Worm (Caenorhabditis elegans) whole organism, midembryonic: ENCODE data around the gene cpg-9.
A peak's percentile ranks its signal among the peaks of the same experiment; 100 is the strongest.

Experiments used
- T22C8.4 ChIP-seq: fragments of 200-800 bp; sonication (Bioruptor generic); IDR thresholded peaks from 2 replicates; pipeline ENCODE4 v1.3.6; 2022; ENCODE audit warnings: missing genetic modification characterization, missing compliant biosample characterization
- cog-1 ChIP-seq: sonication (generic microtip); optimal IDR thresholded peaks from 2 replicates; lab custom pipeline; 2016; ENCODE audit warnings: missing genetic modification characterization, missing compliant biosample characterization
- flt-1 ChIP-seq: fragments of 200-800 bp; sonication (Bioruptor generic); IDR thresholded peaks from 2 replicates; pipeline ENCODE4 v1.3.6; 2022; ENCODE audit warnings: missing genetic modification characterization, missing compliant biosample characterization
- klf-2 ChIP-seq: fragments of 200-800 bp; sonication (Bioruptor generic); conservative IDR thresholded peaks from 2 replicates; pipeline ENCODE4 v1.3.6; 2022; ENCODE audit warnings: missing genetic modification reagents, missing genetic modification characterization, missing compliant biosample characterization
- med-1 ChIP-seq: sonication (generic microtip); optimal IDR thresholded peaks from 2 replicates; lab custom pipeline; 2017; ENCODE audit warnings: missing genetic modification characterization, mild to moderate bottlenecking, missing compliant biosample characterization, antibody characterized with exemption, missing genetic modification reagents; ENCODE audit not compliant: insufficient read depth
- ref-1 ChIP-seq: fragments of 200-800 bp; sonication (Bioruptor generic); conservative IDR thresholded peaks from 2 replicates; pipeline ENCODE4 v1.3.6; 2022; ENCODE audit warnings: missing genetic modification reagents, missing genetic modification characterization, missing compliant biosample characterization
- tab-1 ChIP-seq: fragments of 200-800 bp; sonication (Bioruptor generic); IDR thresholded peaks from 2 replicates; pipeline ENCODE4 v1.3.6; 2022; ENCODE audit warnings: missing genetic modification characterization, missing compliant biosample characterization
- ztf-23 ChIP-seq: fragments of 200-800 bp; sonication (Bioruptor generic); IDR thresholded peaks from 2 replicates; pipeline ENCODE4 v1.3.6; 2022; ENCODE audit warnings: missing genetic modification reagents, missing genetic modification characterization, missing compliant biosample characterization
- ztf-29 ChIP-seq: fragments of 200-800 bp; sonication (Bioruptor generic); IDR thresholded peaks from 2 replicates; pipeline ENCODE4 v1.3.6; 2022; ENCODE audit warnings: missing genetic modification reagents, missing genetic modification characterization, missing compliant biosample characterization

Gene cpg-9

DNA sequence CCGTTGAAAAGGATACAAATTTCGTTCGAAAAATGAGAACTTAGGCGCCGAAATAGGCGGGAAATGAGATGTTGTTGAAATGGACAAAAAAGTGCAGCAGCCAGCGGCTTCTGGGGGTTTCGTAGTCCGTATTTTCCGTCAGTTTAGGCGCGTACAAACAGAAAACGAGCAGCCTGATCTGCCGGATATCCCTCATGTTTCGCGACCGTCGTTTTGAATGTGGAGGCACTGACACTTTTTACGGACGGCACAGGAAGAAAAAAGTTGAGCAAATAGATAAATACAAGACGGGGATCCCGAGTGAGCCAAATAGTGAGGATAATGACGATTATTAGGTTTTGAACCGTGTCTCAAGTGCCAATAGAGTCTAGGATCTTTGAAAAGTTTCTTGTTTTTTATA is 6.2 kb upstream of the cpg-9 start, which contains the start of gene Y67D8C.22:
Gene Y67D8C.22 (minus strand): TSS at position 101 of the 400 bp plus-strand sequence.
- TF ChIP-seq flt-1: no peak
- TF ChIP-seq klf-2: no peak
- no peak for TF ChIP-seq med-1 (GFP tag; lab: Kevin White, UChicago)
- no peak for TF ChIP-seq cog-1 (tag; lab: Kevin White, UChicago)
- TF ChIP-seq ztf-29 (GFP tag; lab: Robert Waterston, UW): no peak
- no peak for TF ChIP-seq T22C8.4 (GFP tag; lab: Robert Waterston, UW)
- no peak for TF ChIP-seq tab-1 (GFP tag; lab: Robert Waterston, UW)
- TF ChIP-seq ztf-23: no peak
- no peak for TF ChIP-seq ref-1 (GFP tag; lab: Robert Waterston, UW)

DNA sequence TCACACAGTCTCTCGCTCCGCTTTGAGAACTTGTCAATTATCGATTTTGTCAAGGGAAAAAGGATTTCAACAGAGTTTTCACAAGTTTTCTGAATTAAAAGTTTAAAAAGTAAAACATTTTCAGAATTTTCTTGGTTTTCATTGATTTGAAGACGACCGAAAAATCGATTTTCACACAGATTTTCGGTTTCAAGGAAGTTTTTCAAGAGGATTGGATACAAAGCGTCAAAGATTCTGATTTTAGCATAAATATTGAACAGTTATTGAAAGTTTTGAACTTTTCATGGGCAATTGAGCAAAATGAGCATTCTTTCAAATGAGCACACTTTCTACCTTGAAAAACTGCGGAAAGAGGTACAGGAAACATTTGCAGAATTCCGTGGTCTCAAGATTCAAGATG is 2.0 kb upstream of the cpg-9 start, which contains the start of gene Y67D8C.2:
Gene Y67D8C.2 (plus strand): TSS at position 301 of the 400 bp plus-strand sequence.
- no peak for TF ChIP-seq flt-1
- TF ChIP-seq T22C8.4 (GFP tag; lab: Robert Waterston, UW): 0 out of 2 replicates have a peak, but pooled peaks have one; percentile 15

DNA sequence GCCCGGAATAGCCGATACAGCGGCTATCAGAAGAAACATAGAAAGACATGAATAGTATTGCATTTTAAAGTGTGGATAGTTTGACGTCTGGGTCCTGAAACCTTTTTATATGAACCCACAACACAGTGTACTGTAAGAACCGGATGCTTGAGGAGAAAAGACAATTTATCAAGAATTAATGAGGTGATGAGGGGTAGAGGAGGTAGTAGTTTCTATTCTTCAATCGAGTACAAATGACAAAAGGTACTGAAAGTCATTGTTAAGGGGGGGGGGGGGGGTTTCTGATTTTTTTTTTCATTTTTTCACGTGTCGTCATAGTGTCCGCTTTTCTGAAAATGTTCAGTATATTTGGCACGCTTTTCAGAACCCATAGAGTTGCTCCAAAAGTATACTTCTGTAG is 3.2 kb downstream of the cpg-9 start, which contains the start of gene Y67D8C.7:
Gene Y67D8C.7 (minus strand): TSS at position 101 of the 400 bp plus-strand sequence.
- no peak for TF ChIP-seq ztf-23
- TF ChIP-seq ztf-29 (GFP tag; lab: Robert Waterston, UW): no peak
- no peak for TF ChIP-seq flt-1
- TF ChIP-seq med-1 (GFP tag; lab: Kevin White, UChicago): no peak
- no peak for TF ChIP-seq cog-1 (tag; lab: Kevin White, UChicago)
- TF ChIP-seq klf-2: no peak
- no peak for TF ChIP-seq T22C8.4 (GFP tag; lab: Robert Waterston, UW)
- no peak for TF ChIP-seq ref-1 (GFP tag; lab: Robert Waterston, UW)
- no peak for TF ChIP-seq tab-1 (GFP tag; lab: Robert Waterston, UW)

DNA sequence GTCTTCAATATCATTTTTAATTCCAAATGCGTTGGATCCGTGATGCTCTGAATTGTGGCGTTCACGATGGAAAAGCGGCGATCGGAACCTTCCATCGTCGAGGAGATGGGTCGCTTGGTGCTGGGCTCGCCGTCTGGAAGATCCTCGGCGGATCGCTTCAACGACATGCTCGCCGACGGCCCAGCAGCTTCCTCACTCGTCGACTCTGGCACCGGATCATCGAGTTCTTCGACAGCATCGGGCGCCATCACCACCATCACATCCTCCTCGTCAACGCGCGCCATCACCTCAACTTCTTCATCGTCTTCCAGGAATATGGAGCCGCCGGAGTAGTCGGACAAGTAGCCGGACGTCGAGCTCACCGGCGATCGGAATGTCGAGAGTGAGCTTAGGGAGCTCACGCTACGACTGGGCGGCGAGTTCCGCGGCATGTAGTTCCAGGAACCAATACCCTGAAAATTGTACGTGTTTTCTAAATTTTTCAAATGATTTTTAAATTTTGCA is 7.0 kb downstream of the cpg-9 start, which contains the start of gene Y67D8C.6:
Gene Y67D8C.6 (minus strand): TSS at position 454 of the 504 bp plus-strand sequence.
- no peak for TF ChIP-seq tab-1 (GFP tag; lab: Robert Waterston, UW)
- no peak for TF ChIP-seq klf-2
- TF ChIP-seq med-1 (GFP tag; lab: Kevin White, UChicago): no peak
- no peak for TF ChIP-seq cog-1 (tag; lab: Kevin White, UChicago)
- no peak for TF ChIP-seq ref-1 (GFP tag; lab: Robert Waterston, UW)
- TF ChIP-seq flt-1: no peak
- no peak for TF ChIP-seq T22C8.4 (GFP tag; lab: Robert Waterston, UW)
- no peak for TF ChIP-seq ztf-29 (GFP tag; lab: Robert Waterston, UW)
- TF ChIP-seq ztf-23: no peak

DNA sequence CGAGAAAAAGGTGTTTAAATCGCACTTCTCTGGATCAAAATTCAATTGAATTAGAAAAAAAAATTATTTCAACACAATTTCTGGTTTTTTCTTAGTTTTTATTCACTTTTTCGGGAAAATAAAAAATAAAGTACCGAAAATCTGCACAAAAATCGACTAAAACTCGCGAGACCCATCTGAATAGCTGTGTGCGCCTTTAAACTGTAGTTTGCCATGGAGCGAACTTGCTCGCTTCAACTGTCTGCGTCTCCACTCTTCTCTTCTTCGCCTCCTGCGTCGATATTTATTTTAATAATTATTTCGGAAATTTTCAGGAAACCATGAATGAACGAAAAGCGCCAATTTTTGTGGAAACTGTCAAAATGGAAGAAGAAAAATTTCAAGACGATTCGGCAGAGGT is 14.2 kb downstream of the cpg-9 start:
- no peak for TF ChIP-seq flt-1
- TF ChIP-seq ztf-23: no peak
- no peak for TF ChIP-seq klf-2
- no peak for TF ChIP-seq ref-1 (GFP tag; lab: Robert Waterston, UW)
- no peak for TF ChIP-seq ztf-29 (GFP tag; lab: Robert Waterston, UW)
- TF ChIP-seq T22C8.4 (GFP tag; lab: Robert Waterston, UW): no peak
- no peak for TF ChIP-seq med-1 (GFP tag; lab: Kevin White, UChicago)
- TF ChIP-seq cog-1 (tag; lab: Kevin White, UChicago): no peak
- TF ChIP-seq tab-1 (GFP tag; lab: Robert Waterston, UW): no peak

DNA sequence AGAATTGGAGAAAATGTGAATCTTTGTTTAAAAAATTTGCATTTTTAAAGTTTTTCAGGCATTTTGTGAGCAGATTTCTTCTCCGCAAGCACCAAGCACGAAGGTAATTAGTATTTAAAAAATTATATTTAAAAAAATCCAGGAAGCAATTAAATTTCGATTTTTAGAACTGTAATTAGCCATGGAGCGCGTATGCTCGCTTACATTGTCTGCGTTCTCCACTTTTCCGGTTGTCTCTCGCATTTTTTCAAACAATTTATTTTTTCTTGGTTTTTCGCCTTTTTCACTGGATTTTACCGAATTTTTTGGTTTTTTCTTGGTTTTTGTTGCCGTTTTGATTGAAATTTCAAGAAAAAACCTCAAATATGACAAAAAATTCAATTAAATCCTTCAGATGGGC is 14.7 kb downstream of the cpg-9 start:
- TF ChIP-seq cog-1 (tag; lab: Kevin White, UChicago): no peak
- no peak for TF ChIP-seq ztf-29 (GFP tag; lab: Robert Waterston, UW)
- TF ChIP-seq flt-1: no peak
- no peak for TF ChIP-seq ref-1 (GFP tag; lab: Robert Waterston, UW)
- TF ChIP-seq tab-1 (GFP tag; lab: Robert Waterston, UW): no peak
- no peak for TF ChIP-seq med-1 (GFP tag; lab: Kevin White, UChicago)
- no peak for TF ChIP-seq T22C8.4 (GFP tag; lab: Robert Waterston, UW)
- no peak for TF ChIP-seq ztf-23
- no peak for TF ChIP-seq klf-2

DNA sequence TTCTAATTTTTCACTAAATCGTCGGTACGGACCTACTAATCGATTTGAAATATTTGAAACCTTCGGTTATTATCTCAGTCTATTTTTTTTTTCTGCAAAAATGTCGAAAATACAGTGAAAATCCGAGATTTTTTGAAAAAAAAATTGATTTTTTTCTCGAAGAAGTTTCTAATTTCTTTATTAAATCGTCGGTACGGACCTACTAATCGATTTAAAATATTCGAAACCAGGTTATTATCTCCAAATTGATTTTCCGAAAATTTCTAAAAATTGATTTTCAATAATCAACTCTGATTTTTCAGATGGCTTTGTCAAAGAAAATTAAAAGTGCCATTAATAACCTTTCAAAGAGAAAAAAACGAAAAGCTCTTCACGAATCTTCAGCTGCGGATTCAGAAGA is 16.6 kb downstream of the cpg-9 start, which contains the start of gene ivph-3:
Gene ivph-3 (plus strand): TSS at position 301 of the 400 bp plus-strand sequence.
- TF ChIP-seq tab-1 (GFP tag; lab: Robert Waterston, UW) (no peak), cog-1 (tag; lab: Kevin White, UChicago) (no peak), T22C8.4 (GFP tag; lab: Robert Waterston, UW) (no peak), ztf-23 (no peak), med-1 (GFP tag; lab: Kevin White, UChicago) (no peak), ztf-29 (GFP tag; lab: Robert Waterston, UW) (no peak), klf-2 (no peak), flt-1 (no peak), ref-1 (GFP tag; lab: Robert Waterston, UW) (no peak)

DNA sequence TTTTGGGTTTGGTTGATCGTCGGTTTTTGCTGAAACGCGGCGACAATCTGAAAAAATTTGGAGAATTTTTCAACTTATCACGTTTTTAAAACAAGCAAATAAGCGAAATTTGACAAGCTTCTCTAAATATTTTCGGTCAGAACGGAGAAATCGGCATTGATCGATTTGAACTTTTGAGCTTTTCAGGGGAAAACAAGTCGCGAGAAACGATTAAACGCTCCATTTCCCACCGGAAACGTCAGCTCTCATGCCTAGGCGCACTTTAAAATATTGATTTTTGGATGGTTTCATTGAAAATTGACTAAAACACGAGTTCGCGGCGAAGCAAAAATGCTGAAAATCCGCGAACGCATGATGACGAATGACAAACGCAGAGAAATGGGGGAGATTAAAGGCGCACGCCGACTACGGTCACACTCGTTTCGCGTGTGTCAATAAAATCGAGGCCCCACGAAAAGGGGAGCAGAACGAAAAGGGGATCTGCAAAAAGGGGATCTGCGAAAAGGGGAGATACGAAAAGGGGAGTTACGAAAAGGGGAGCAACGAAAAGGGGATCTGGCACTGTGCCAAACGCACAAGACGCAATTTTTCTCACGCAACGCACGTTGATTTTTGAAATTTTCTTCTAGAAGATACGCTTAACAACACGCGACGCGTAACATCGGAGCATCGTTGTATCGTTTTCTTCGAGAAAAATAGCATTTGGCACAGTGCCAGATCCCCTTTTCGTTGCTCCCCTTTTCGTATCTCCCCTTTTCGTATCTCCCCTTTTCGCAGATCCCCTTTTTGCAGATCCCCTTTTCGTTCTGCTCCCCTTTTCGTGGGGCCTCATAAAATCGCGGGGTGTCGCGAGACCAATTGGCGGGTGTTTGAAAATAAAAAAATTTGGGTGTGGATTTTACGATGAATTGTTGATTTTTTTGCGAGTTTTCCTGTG is 19.7 kb downstream of the cpg-9 start, which contains the start of gene eel-1:
Gene eel-1 (minus strand): TSS at position 51 of the 937 bp plus-strand sequence.
- TF ChIP-seq flt-1: peak; percentile 94
- peak; percentile 88 for TF ChIP-seq T22C8.4 (GFP tag; lab: Robert Waterston, UW)
- TF ChIP-seq klf-2: peak; percentile 99
- TF ChIP-seq ztf-29 (GFP tag; lab: Robert Waterston, UW): peak; percentile 84
- TF ChIP-seq ref-1 (GFP tag; lab: Robert Waterston, UW): peak; percentile 85
- peak; percentile 93 for TF ChIP-seq ztf-23
- TF ChIP-seq tab-1 (GFP tag; lab: Robert Waterston, UW): peak; percentile 89

DNA sequence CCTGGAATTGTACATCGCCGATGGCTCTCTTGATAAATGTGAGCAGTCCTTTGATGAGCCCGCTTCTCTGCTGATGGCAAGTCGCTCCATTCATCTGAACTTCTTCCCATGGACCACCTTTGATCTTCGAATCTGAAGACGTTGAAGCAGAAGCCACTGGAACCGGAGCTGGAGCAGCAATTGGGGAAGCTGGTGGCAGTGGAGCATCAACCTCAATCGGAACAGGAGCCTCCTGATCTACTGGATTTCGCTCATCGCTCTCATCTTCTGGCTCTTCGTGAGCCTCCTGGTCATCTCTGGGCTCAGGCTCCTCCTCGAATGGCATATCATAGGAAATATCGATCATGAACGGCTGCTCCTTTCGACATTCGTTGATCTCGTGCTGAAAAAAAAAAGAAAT is 23.1 kb downstream of the cpg-9 start:
- TF ChIP-seq med-1 (GFP tag; lab: Kevin White, UChicago): no peak
- no peak for TF ChIP-seq ztf-29 (GFP tag; lab: Robert Waterston, UW)
- no peak for TF ChIP-seq T22C8.4 (GFP tag; lab: Robert Waterston, UW)
- TF ChIP-seq klf-2: no peak
- TF ChIP-seq ztf-23: no peak
- no peak for TF ChIP-seq flt-1
- no peak for TF ChIP-seq ref-1 (GFP tag; lab: Robert Waterston, UW)
- TF ChIP-seq cog-1 (tag; lab: Kevin White, UChicago): no peak
- no peak for TF ChIP-seq tab-1 (GFP tag; lab: Robert Waterston, UW)
